Worm (Caenorhabditis elegans) whole organism, L3 larva: ENCODE measurements around the gene C42C1.12.

Experiments used
- aly-2 ChIP-seq: fragments of 150-350 bp; optimal IDR thresholded peaks from 2 replicates; lab custom pipeline; 2014; ENCODE audit warnings: missing biosample characterization, missing genetic modification characterization
- jun-1 ChIP-seq: fragments of 150-350 bp; optimal IDR thresholded peaks from 2 replicates; lab custom pipeline; 2014; ENCODE audit warnings: missing biosample characterization, missing genetic modification reagents, missing genetic modification characterization
- unc-62 ChIP-seq: fragments of 150-350 bp; sonication (generic microtip); optimal IDR thresholded peaks from 4 replicates; lab custom pipeline; 2014; ENCODE audit warnings: missing biosample characterization, missing genetic modification reagents, missing genetic modification characterization

ce11 chrIV:12289149-12289548 is 7.1 kb upstream of the C42C1.12 start, which contains the start of gene C42C1.9:
- TF ChIP-seq jun-1 (tag; lab: Kevin White, UChicago) (no peak), aly-2 (no peak), unc-62 (GFP tag; lab: Kevin White, UChicago) (no peak)
